Worm (Caenorhabditis elegans) whole organism, mixed stage, embryonic: ENCODE data around the gene spcs-2.

Experiments
- M03D4.4 ChIP-seq: sonication (generic microtip); optimal IDR thresholded peaks from 2 replicates; lab custom pipeline; 2017; ENCODE audit warnings: mild to moderate bottlenecking, missing genetic modification characterization, missing compliant biosample characterization
- bed-3 ChIP-seq: fragments of 200-800 bp; sonication (Bioruptor generic); optimal IDR thresholded peaks from 3 replicates; lab custom pipeline; 2018; ENCODE audit warnings: mild to moderate bottlenecking, missing genetic modification characterization, moderate library complexity, missing compliant biosample characterization
- blmp-1 ChIP-seq: fragments of 150-350 bp; optimal IDR thresholded peaks from 2 replicates; lab custom pipeline; 2014; ENCODE audit warnings: missing biosample characterization, missing genetic modification characterization
- ceh-39 ChIP-seq: fragments of 150-350 bp; optimal IDR thresholded peaks from 2 replicates; lab custom pipeline; 2014; ENCODE audit warnings: missing biosample characterization, missing genetic modification characterization
- ceh-43 ChIP-seq: fragments of 200-800 bp; sonication (Bioruptor generic); optimal IDR thresholded peaks from 2 replicates; lab custom pipeline; 2018; ENCODE audit warnings: mild to moderate bottlenecking, missing genetic modification characterization, moderate library complexity, missing compliant biosample characterization
- ceh-83 ChIP-seq: fragments of 200-800 bp; sonication (Bioruptor generic); optimal IDR thresholded peaks from 2 replicates; lab custom pipeline; 2018; ENCODE audit warnings: mild to moderate bottlenecking, missing genetic modification characterization, missing compliant biosample characterization
- ces-1 ChIP-seq: fragments of 150-350 bp; optimal IDR thresholded peaks from 2 replicates; lab custom pipeline; 2014; ENCODE audit warnings: missing biosample characterization, missing genetic modification reagents, missing genetic modification characterization
- cnd-1 ChIP-seq: fragments of 200-800 bp; sonication (Bioruptor generic); optimal IDR thresholded peaks from 2 replicates; lab custom pipeline; 2018; ENCODE audit warnings: mild to moderate bottlenecking, missing genetic modification characterization, missing compliant biosample characterization
- drap-1 ChIP-seq: fragments of 200-800 bp; sonication (Bioruptor generic); optimal IDR thresholded peaks from 3 replicates; lab custom pipeline; 2018; ENCODE audit warnings: mild to moderate bottlenecking, missing genetic modification characterization, missing compliant biosample characterization
- elt-1 ChIP-seq: sonication (generic microtip); optimal IDR thresholded peaks from 2 replicates; lab custom pipeline; 2017; ENCODE audit warnings: missing genetic modification characterization, mild to moderate bottlenecking, missing compliant biosample characterization, antibody characterized with exemption, moderate library complexity, borderline replicate concordance; ENCODE audit not compliant: insufficient read depth
- elt-3 ChIP-seq: fragments of 150-350 bp; optimal IDR thresholded peaks from 2 replicates; lab custom pipeline; 2014; ENCODE audit warnings: missing biosample characterization, missing genetic modification characterization
- flh-1 ChIP-seq: fragments of 200-800 bp; sonication (Bioruptor generic); optimal IDR thresholded peaks from 2 replicates; lab custom pipeline; 2018; ENCODE audit warnings: mild to moderate bottlenecking, missing genetic modification characterization, moderate library complexity, missing compliant biosample characterization
- ham-2 ChIP-seq: fragments of 200-800 bp; sonication (Bioruptor generic); optimal IDR thresholded peaks from 2 replicates; lab custom pipeline; 2018; ENCODE audit warnings: mild to moderate bottlenecking, missing genetic modification characterization, missing compliant biosample characterization
- hlh-1 ChIP-seq: fragments of 150-350 bp; optimal IDR thresholded peaks from 2 replicates; lab custom pipeline; 2014; ENCODE audit warnings: missing biosample characterization, missing genetic modification reagents, missing genetic modification characterization
- lin-13 ChIP-seq: fragments of 150-350 bp; optimal IDR thresholded peaks from 2 replicates; lab custom pipeline; 2014; ENCODE audit warnings: missing biosample characterization, missing genetic modification characterization
- lin-32 ChIP-seq: fragments of 200-800 bp; sonication (Bioruptor generic); optimal IDR thresholded peaks from 2 replicates; lab custom pipeline; 2018; ENCODE audit warnings: mild to moderate bottlenecking, missing genetic modification characterization, missing compliant biosample characterization
- lsy-2 ChIP-seq: fragments of 150-350 bp; optimal IDR thresholded peaks from 2 replicates; lab custom pipeline; 2014; ENCODE audit warnings: missing biosample characterization, missing genetic modification characterization
- mab-5 ChIP-seq: fragments of 150-350 bp; optimal IDR thresholded peaks from 2 replicates; lab custom pipeline; 2014; ENCODE audit warnings: missing biosample characterization, missing genetic modification characterization
- mep-1 ChIP-seq: fragments of 150-350 bp; optimal IDR thresholded peaks from 2 replicates; lab custom pipeline; 2017; ENCODE audit warnings: missing biosample characterization, missing genetic modification reagents, missing genetic modification characterization, inconsistent platforms
- mls-2 ChIP-seq: sonication (generic microtip); optimal IDR thresholded peaks from 2 replicates; lab custom pipeline; 2016; ENCODE audit warnings: mild to moderate bottlenecking, missing genetic modification characterization, moderate library complexity, missing compliant biosample characterization
- nhr-12 ChIP-seq: fragments of 150-350 bp; optimal IDR thresholded peaks from 2 replicates; lab custom pipeline; 2014; ENCODE audit warnings: missing biosample characterization, missing genetic modification characterization
- nhr-2 ChIP-seq: fragments of 150-350 bp; optimal IDR thresholded peaks from 2 replicates; lab custom pipeline; 2014; ENCODE audit warnings: missing biosample characterization, missing genetic modification characterization
- nhr-237 ChIP-seq: fragments of 150-350 bp; optimal IDR thresholded peaks from 2 replicates; lab custom pipeline; 2014; ENCODE audit warnings: missing biosample characterization, missing genetic modification characterization
- nhr-28 ChIP-seq: fragments of 150-350 bp; optimal IDR thresholded peaks from 2 replicates; lab custom pipeline; 2014; ENCODE audit warnings: missing biosample characterization, missing genetic modification characterization
- nhr-76 ChIP-seq: sonication (generic microtip); optimal IDR thresholded peaks from 2 replicates; lab custom pipeline; 2017; ENCODE audit warnings: missing biosample characterization, missing genetic modification characterization
- pha-4 ChIP-seq: fragments of 150-350 bp; optimal IDR thresholded peaks from 2 replicates; lab custom pipeline; 2018; ENCODE audit warnings: missing biosample characterization, missing genetic modification reagents, missing genetic modification characterization
- sem-2 ChIP-seq: fragments of 200-800 bp; sonication (Bioruptor generic); optimal IDR thresholded peaks from 2 replicates; lab custom pipeline; 2018; ENCODE audit warnings: mild to moderate bottlenecking, missing genetic modification characterization, missing compliant biosample characterization
- snpc-4 ChIP-seq: fragments of 150-350 bp; optimal IDR thresholded peaks from 2 replicates; lab custom pipeline; 2014; ENCODE audit warnings: missing biosample characterization, missing genetic modification characterization
- sptf-1 ChIP-seq: sonication (generic microtip); optimal IDR thresholded peaks from 2 replicates; lab custom pipeline; 2017; ENCODE audit warnings: mild to moderate bottlenecking, missing genetic modification characterization, moderate library complexity, missing compliant biosample characterization
- tbx-8 ChIP-seq: fragments of 200-800 bp; sonication (Bioruptor generic); optimal IDR thresholded peaks from 2 replicates; lab custom pipeline; 2018; ENCODE audit warnings: mild to moderate bottlenecking, missing genetic modification characterization, moderate library complexity, missing compliant biosample characterization
- unc-120 ChIP-seq: sonication (generic microtip); optimal IDR thresholded peaks from 2 replicates; lab custom pipeline; 2017; ENCODE audit warnings: missing genetic modification characterization, missing compliant biosample characterization; ENCODE audit not compliant: poor library complexity, severe bottlenecking
- unc-39 ChIP-seq: fragments of 150-350 bp; optimal IDR thresholded peaks from 2 replicates; lab custom pipeline; 2014; ENCODE audit warnings: missing biosample characterization, missing genetic modification characterization
- unc-62 ChIP-seq: fragments of 150-350 bp; optimal IDR thresholded peaks from 2 replicates; lab custom pipeline; 2014; ENCODE audit warnings: missing biosample characterization, missing genetic modification reagents, missing genetic modification characterization
- zip-8 ChIP-seq: fragments of 150-350 bp; optimal IDR thresholded peaks from 2 replicates; lab custom pipeline; 2014; ENCODE audit warnings: missing biosample characterization, missing genetic modification characterization
- ztf-11 ChIP-seq: fragments of 150-350 bp; optimal IDR thresholded peaks from 2 replicates; lab custom pipeline; 2014; ENCODE audit warnings: missing biosample characterization, missing genetic modification characterization

spcs-2 gene

ce11 chrIII:12874606-12875066 lies at the start of gene spcs-2, which contains the start of gene mrg-1:
Gene spcs-2, plus strand, starts transcription at chrIII:12875031.
Gene mrg-1, minus strand, starts transcription at chrIII:12874656.
- TF ChIP-seq lin-32 (GFP tag; lab: Kevin White, UChicago): no peak
- peak; percentile 45 for TF ChIP-seq bed-3
- no peak for TF ChIP-seq nhr-76 (tag; lab: Kevin White, UChicago)
- peak; percentile 76 for TF ChIP-seq ceh-43
- TF ChIP-seq drap-1 (GFP tag; lab: Kevin White, UChicago): peak; percentile 54
- no peak for TF ChIP-seq nhr-2 (tag; lab: Kevin White, UChicago)
- peak; percentile 88 for TF ChIP-seq lin-13 (tag; lab: Kevin White, UChicago)
- TF ChIP-seq mab-5: no peak
- no peak for TF ChIP-seq flh-1 (GFP tag; lab: Kevin White, UChicago)
- TF ChIP-seq unc-120 (tag; lab: Kevin White, UChicago): peak; percentile 95
- no peak for TF ChIP-seq snpc-4 (tag; lab: Kevin White, UChicago)
- peak; percentile 79 for TF ChIP-seq ham-2
- no peak for TF ChIP-seq sem-2
- TF ChIP-seq mls-2 (tag; lab: Kevin White, UChicago): peak; percentile 84
- TF ChIP-seq cnd-1 (tag; lab: Kevin White, UChicago): peak; percentile 42
- TF ChIP-seq elt-3 (tag; lab: Kevin White, UChicago): no peak
- peak; percentile 85 for TF ChIP-seq sptf-1 (tag; lab: Kevin White, UChicago)
- peak; percentile 79 for TF ChIP-seq pha-4 (tag; lab: Kevin White, UChicago)
- peak; percentile 24 for TF ChIP-seq ztf-11
- peak; percentile 91 for TF ChIP-seq nhr-237
- TF ChIP-seq ceh-39: peak; percentile 85
- TF ChIP-seq hlh-1 (tag; lab: Kevin White, UChicago): peak; percentile 63
- no peak for TF ChIP-seq elt-1 (tag; lab: Kevin White, UChicago)
- peak; percentile 51 for TF ChIP-seq blmp-1 (tag; lab: Kevin White, UChicago)
- TF ChIP-seq tbx-8 (GFP tag; lab: Kevin White, UChicago): peak; percentile 36
- no peak for TF ChIP-seq unc-62 (GFP tag; lab: Kevin White, UChicago)
- TF ChIP-seq lsy-2 (tag; lab: Kevin White, UChicago): peak; percentile 87
- peak; percentile 66 for TF ChIP-seq ceh-83 (GFP tag; lab: Kevin White, UChicago)
- TF ChIP-seq zip-8 (tag; lab: Kevin White, UChicago): no peak
- peak; percentile 85 for TF ChIP-seq M03D4.4
- peak; percentile 84 for TF ChIP-seq ces-1 (GFP tag; lab: Kevin White, UChicago)
- TF ChIP-seq nhr-28: peak; percentile 36
- TF ChIP-seq unc-39 (tag; lab: Kevin White, UChicago): no peak
- TF ChIP-seq nhr-12 (tag; lab: Kevin White, UChicago): peak; percentile 36
- TF ChIP-seq mep-1 (tag; lab: Kevin White, UChicago): peak; percentile 96

- TF ChIP-seq unc-39 (tag; lab: Kevin White, UChicago): no peak
- no peak for TF ChIP-seq pha-4 (tag; lab: Kevin White, UChicago)
- TF ChIP-seq unc-120 (tag; lab: Kevin White, UChicago): no peak
- no peak for TF ChIP-seq ham-2
- no peak for TF ChIP-seq ces-1 (GFP tag; lab: Kevin White, UChicago)
- TF ChIP-seq nhr-237: no peak
- TF ChIP-seq zip-8 (tag; lab: Kevin White, UChicago): no peak
- TF ChIP-seq, all 35 proteins: peak for 0
Observed at ce11 chrIII:12829068-12829467, 45.8 kb upstream of the spcs-2 start, which contains the start of gene Y37D8A.3. Gene Y37D8A.3, plus strand, starts transcription at chrIII:12829368.

- TF ChIP-seq ham-2 (no peak), lin-13 (tag; lab: Kevin White, UChicago) (no peak), pha-4 (tag; lab: Kevin White, UChicago) (no peak), ztf-11 (no peak), nhr-28 (no peak), ces-1 (GFP tag; lab: Kevin White, UChicago) (no peak), lsy-2 (tag; lab: Kevin White, UChicago) (no peak), sem-2 (no peak)
Observed at ce11 chrIII:12831696-12832095, 43.1 kb upstream of the spcs-2 start.

ce11 chrIII:12833079-12833478 lies 41.8 kb upstream of the spcs-2 start:
- TF ChIP-seq mab-5 (no peak), snpc-4 (tag; lab: Kevin White, UChicago) (no peak), ztf-11 (no peak), hlh-1 (tag; lab: Kevin White, UChicago) (no peak), mls-2 (tag; lab: Kevin White, UChicago) (no peak), mep-1 (tag; lab: Kevin White, UChicago) (no peak), ceh-83 (GFP tag; lab: Kevin White, UChicago) (no peak), blmp-1 (tag; lab: Kevin White, UChicago) (no peak), cnd-1 (tag; lab: Kevin White, UChicago) (no peak), nhr-12 (tag; lab: Kevin White, UChicago) (no peak), ceh-39 (no peak), flh-1 (GFP tag; lab: Kevin White, UChicago) (no peak), ham-2 (no peak), elt-3 (tag; lab: Kevin White, UChicago) (no peak), lin-13 (tag; lab: Kevin White, UChicago) (no peak), ceh-43 (no peak), unc-62 (GFP tag; lab: Kevin White, UChicago) (no peak), elt-1 (tag; lab: Kevin White, UChicago) (no peak)
